Fruit fly (Drosophila melanogaster) whole organism, embryonic: Measurements from ENCODE around the gene Secp43.

Experiments
- CG10147 ChIP-seq: fragments of 200-800 bp; sonication (Bioruptor generic); optimal IDR thresholded peaks from 2 replicates; lab custom pipeline; 2019; ENCODE audit warnings: missing biosample characterization, mild to moderate bottlenecking, missing genetic modification characterization, moderate library complexity
- CG10321 ChIP-seq: fragments of 200-800 bp; sonication (Bioruptor generic); IDR thresholded peaks from 2 replicates; pipeline ENCODE4 v1.3.6; 2022; ENCODE audit warnings: missing biosample characterization, missing genetic modification characterization
- CG11085 ChIP-seq: fragments of 200-800 bp; sonication (Bioruptor generic); IDR thresholded peaks from 2 replicates; pipeline ENCODE4 v1.3.6; 2022; ENCODE audit warnings: missing biosample characterization, missing genetic modification characterization
- CG12299 ChIP-seq: fragments of 200-800 bp; sonication (Bioruptor generic); optimal IDR thresholded peaks from 2 replicates; lab custom pipeline; 2018; ENCODE audit warnings: missing biosample characterization, mild to moderate bottlenecking, missing genetic modification characterization
- CG12744 ChIP-seq: fragments of 200-800 bp; sonication (Bioruptor generic); optimal IDR thresholded peaks from 2 replicates; lab custom pipeline; 2016; ENCODE audit warnings: missing biosample characterization, missing genetic modification characterization
- CG13624 ChIP-seq: fragments of 200-800 bp; sonication (Bioruptor generic); optimal IDR thresholded peaks from 2 replicates; lab custom pipeline; 2016; ENCODE audit warnings: missing biosample characterization, missing genetic modification characterization
- CG1603 ChIP-seq: fragments of 200-800 bp; sonication (Bioruptor generic); optimal IDR thresholded peaks from 2 replicates; lab custom pipeline; 2019; ENCODE audit warnings: missing biosample characterization, mild to moderate bottlenecking, missing genetic modification characterization, moderate library complexity
- CG17361 ChIP-seq: fragments of 200-800 bp; sonication (Bioruptor generic); IDR thresholded peaks from 3 replicates; pipeline ENCODE4 v1.3.6; 2022; ENCODE audit warnings: missing biosample characterization, missing genetic modification characterization
- CG18764 ChIP-seq: fragments of 200-800 bp; sonication (Bioruptor generic); optimal IDR thresholded peaks from 3 replicates; lab custom pipeline; 2016; ENCODE audit warnings: missing biosample characterization, missing genetic modification characterization
- CG3065 ChIP-seq: fragments of 200-800 bp; sonication (Bioruptor generic); optimal IDR thresholded peaks from 2 replicates; lab custom pipeline; 2016; ENCODE audit warnings: missing biosample characterization, missing genetic modification characterization
- CG4282 ChIP-seq: fragments of 200-800 bp; sonication (Bioruptor generic); optimal IDR thresholded peaks from 2 replicates; lab custom pipeline; 2016; ENCODE audit warnings: missing biosample characterization, missing genetic modification characterization
- CG4424 ChIP-seq: fragments of 200-800 bp; sonication (Bioruptor generic); optimal IDR thresholded peaks from 3 replicates; lab custom pipeline; 2016; ENCODE audit warnings: missing biosample characterization, missing genetic modification characterization
- CG6272 ChIP-seq: fragments of 200-800 bp; sonication (Bioruptor generic); IDR thresholded peaks from 2 replicates; pipeline ENCODE4 v1.3.6; 2022; ENCODE audit warnings: missing biosample characterization, missing genetic modification characterization
- CG7745 ChIP-seq: fragments of 200-800 bp; sonication (Bioruptor generic); optimal IDR thresholded peaks from 2 replicates; lab custom pipeline; 2018; ENCODE audit warnings: missing biosample characterization, mild to moderate bottlenecking, missing genetic modification characterization, moderate library complexity
- CG7786 ChIP-seq: fragments of 200-800 bp; sonication (Bioruptor generic); optimal IDR thresholded peaks from 2 replicates; lab custom pipeline; 2016; ENCODE audit warnings: missing biosample characterization, missing genetic modification characterization
- CG7928 ChIP-seq: fragments of 200-800 bp; sonication (Bioruptor generic); optimal IDR thresholded peaks from 2 replicates; lab custom pipeline; 2017; ENCODE audit warnings: missing biosample characterization, mild to moderate bottlenecking, missing genetic modification characterization
- CG9437 ChIP-seq: fragments of 200-800 bp; sonication (Bioruptor generic); optimal IDR thresholded peaks from 2 replicates; lab custom pipeline; 2018; ENCODE audit warnings: missing biosample characterization, mild to moderate bottlenecking, missing genetic modification characterization
- CG9797 ChIP-seq: fragments of 200-800 bp; sonication (Bioruptor generic); optimal IDR thresholded peaks from 3 replicates; lab custom pipeline; 2018; ENCODE audit warnings: missing biosample characterization, mild to moderate bottlenecking, missing genetic modification characterization
- Deaf1 ChIP-seq: fragments of 200-800 bp; optimal IDR thresholded peaks from 3 replicates; lab custom pipeline; 2019; ENCODE audit warnings: missing biosample characterization, mild to moderate bottlenecking, missing genetic modification characterization, moderate library complexity
- Dref ChIP-seq: fragments of 200-800 bp; sonication (Bioruptor generic); IDR thresholded peaks from 2 replicates; pipeline ENCODE4 v1.3.6; 2022; ENCODE audit warnings: missing biosample characterization, missing genetic modification characterization
- E2f2 ChIP-seq: fragments of 200-800 bp; sonication (Bioruptor generic); IDR thresholded peaks from 2 replicates; pipeline ENCODE4 v1.3.6; 2022; ENCODE audit warnings: missing biosample characterization, missing genetic modification characterization
- HmgD ChIP-seq: fragments of 200-800 bp; sonication (Bioruptor generic); optimal IDR thresholded peaks from 3 replicates; lab custom pipeline; 2016; ENCODE audit warnings: missing biosample characterization, missing genetic modification characterization
- Hmr ChIP-seq: fragments of 200-800 bp; sonication (Bioruptor generic); optimal IDR thresholded peaks from 3 replicates; lab custom pipeline; 2017; ENCODE audit warnings: mild to moderate bottlenecking, missing biosample characterization, missing genetic modification reagents, missing genetic modification characterization
- Mrtf ChIP-seq: fragments of 200-800 bp; sonication (Bioruptor generic); IDR thresholded peaks from 3 replicates; pipeline ENCODE4 v1.3.6; 2022; ENCODE audit warnings: missing biosample characterization, missing genetic modification characterization
- Opbp ChIP-seq: fragments of 200-800 bp; sonication (Bioruptor generic); IDR thresholded peaks from 3 replicates; pipeline ENCODE4 v1.3.6; 2022; ENCODE audit warnings: missing biosample characterization, missing genetic modification characterization; ENCODE audit not compliant: partially characterized antibody
- Sry-δ ChIP-seq: fragments of 200-800 bp; sonication (Bioruptor generic); optimal IDR thresholded peaks from 2 replicates; lab custom pipeline; 2016; ENCODE audit warnings: missing biosample characterization, missing genetic modification characterization
- ap ChIP-seq: fragments of 200-800 bp; sonication (Bioruptor generic); IDR thresholded peaks from 2 replicates; pipeline ENCODE4 v1.3.6; 2022; ENCODE audit warnings: missing biosample characterization, missing genetic modification characterization
- cas ChIP-seq: fragments of 200-800 bp; sonication (Bioruptor generic); IDR thresholded peaks from 2 replicates; pipeline ENCODE4 v1.3.6; 2022; ENCODE audit warnings: missing biosample characterization, missing genetic modification characterization
- cato ChIP-seq: fragments of 200-800 bp; sonication (Bioruptor generic); optimal IDR thresholded peaks from 2 replicates; lab custom pipeline; 2016; ENCODE audit warnings: missing biosample characterization, missing genetic modification characterization, borderline replicate concordance
- crc ChIP-seq: fragments of 200-800 bp; sonication (Bioruptor generic); optimal IDR thresholded peaks from 2 replicates; lab custom pipeline; 2016; ENCODE audit warnings: missing biosample characterization, missing genetic modification characterization
- dm ChIP-seq: fragments of 200-800 bp; sonication (Bioruptor generic); optimal IDR thresholded peaks from 3 replicates; lab custom pipeline; 2016; ENCODE audit warnings: missing biosample characterization, missing genetic modification characterization
- gce ChIP-seq: fragments of 200-800 bp; sonication (Bioruptor generic); IDR thresholded peaks from 3 replicates; pipeline ENCODE4 v1.3.6; 2022; ENCODE audit warnings: missing biosample characterization, missing genetic modification characterization
- grau ChIP-seq: fragments of 200-800 bp; optimal IDR thresholded peaks from 3 replicates; lab custom pipeline; 2019; ENCODE audit warnings: missing biosample characterization, mild to moderate bottlenecking, missing genetic modification characterization, moderate library complexity
- lilli ChIP-seq: fragments of 200-800 bp; sonication (Bioruptor generic); optimal IDR thresholded peaks from 3 replicates; lab custom pipeline; 2016; ENCODE audit warnings: missing biosample characterization, missing genetic modification characterization
- lola ChIP-seq, 3 experiments: fragments of >200 bp in 2 of 3; fragments of 200-800 bp in 1 of 3; sonication (Bioruptor generic) in 1 of 3; optimal IDR thresholded peaks; 2 replicates each; lab custom pipeline; 2017 to 2019; ENCODE audit warnings: missing biosample characterization in 3 of 3, missing genetic modification characterization in 3 of 3, mild to moderate bottlenecking in 1 of 3, moderate library complexity in 1 of 3
- mam ChIP-seq: fragments of 200-800 bp; sonication (Bioruptor generic); optimal IDR thresholded peaks from 3 replicates; lab custom pipeline; 2016; ENCODE audit warnings: missing biosample characterization, missing genetic modification characterization
- mirr ChIP-seq: fragments of 200-800 bp; sonication (Bioruptor generic); optimal IDR thresholded peaks from 3 replicates; lab custom pipeline; 2018; ENCODE audit warnings: missing biosample characterization, mild to moderate bottlenecking, missing genetic modification characterization
- p53 ChIP-seq: fragments of 200-800 bp; sonication (Bioruptor generic); optimal IDR thresholded peaks from 2 replicates; lab custom pipeline; 2016; ENCODE audit warnings: missing biosample characterization, missing genetic modification characterization
- pho ChIP-seq: fragments of 200-800 bp; sonication (Bioruptor generic); optimal IDR thresholded peaks from 2 replicates; lab custom pipeline; 2016; ENCODE audit warnings: missing biosample characterization, missing genetic modification characterization
- phol ChIP-seq: fragments of 200-800 bp; sonication (Bioruptor generic); optimal IDR thresholded peaks from 3 replicates; lab custom pipeline; 2018; ENCODE audit warnings: missing biosample characterization, mild to moderate bottlenecking, missing genetic modification characterization, moderate library complexity
- pzg ChIP-seq: fragments of 200-800 bp; sonication (Bioruptor generic); optimal IDR thresholded peaks from 3 replicates; lab custom pipeline; 2018; ENCODE audit warnings: missing biosample characterization, mild to moderate bottlenecking, missing genetic modification characterization, moderate library complexity
- row ChIP-seq: fragments of 200-800 bp; sonication (Bioruptor generic); IDR thresholded peaks from 3 replicates; pipeline ENCODE4 v1.3.6; 2022; ENCODE audit warnings: missing biosample characterization, missing genetic modification characterization
- scrt ChIP-seq: fragments of 200-800 bp; sonication (Bioruptor generic); optimal IDR thresholded peaks from 2 replicates; lab custom pipeline; 2018; ENCODE audit warnings: missing biosample characterization, mild to moderate bottlenecking, missing genetic modification characterization, moderate library complexity
- shn ChIP-seq: fragments of 200-800 bp; sonication (Bioruptor generic); optimal IDR thresholded peaks from 3 replicates; lab custom pipeline; 2016; ENCODE audit warnings: missing biosample characterization, missing genetic modification characterization
- sim ChIP-seq: fragments of 200-800 bp; sonication (Bioruptor generic); IDR thresholded peaks from 2 replicates; pipeline ENCODE4 v1.3.6; 2022; ENCODE audit warnings: missing biosample characterization, missing genetic modification characterization
- trem ChIP-seq: fragments of 200-800 bp; optimal IDR thresholded peaks from 3 replicates; lab custom pipeline; 2019; ENCODE audit warnings: missing biosample characterization, mild to moderate bottlenecking, missing genetic modification characterization, moderate library complexity
- ttk ChIP-seq: fragments of 200-800 bp; sonication (Bioruptor generic); IDR thresholded peaks from 2 replicates; pipeline ENCODE4 v2.1.2; 2022; ENCODE audit warnings: missing biosample characterization, missing genetic modification characterization
- unc-4 ChIP-seq: fragments of 200-800 bp; sonication (Bioruptor generic); IDR thresholded peaks from 2 replicates; pipeline ENCODE4 v1.3.6; 2022; ENCODE audit warnings: missing biosample characterization, missing genetic modification characterization; ENCODE audit not compliant: partially characterized antibody
- vnd ChIP-seq: fragments of 200-800 bp; sonication (Bioruptor generic); IDR thresholded peaks from 3 replicates; pipeline ENCODE4 v1.3.6; 2022; ENCODE audit warnings: missing biosample characterization, missing genetic modification characterization; ENCODE audit not compliant: partially characterized antibody
- wek ChIP-seq: fragments of 200-800 bp; sonication (Bioruptor generic); optimal IDR thresholded peaks from 3 replicates; lab custom pipeline; 2018; ENCODE audit warnings: missing biosample characterization, mild to moderate bottlenecking, missing genetic modification characterization, moderate library complexity

Secp43 gene

dm6 chr2L:4454009-4454689 is at the start of gene Secp43, which contains the start of gene ND-B8 (continued):
- TF ChIP-seq cas (no peak), Sry-δ (peak; percentile 82), Mrtf (GFP tag; lab: Robert Waterston, UW) (no peak), CG10147 (GFP tag; lab: Kevin White, UChicago) (peak; percentile 0), mam (GFP tag; lab: Kevin White, UChicago) (no peak), phol (tag; lab: Kevin White, UChicago) (peak; percentile 64), Dref (GFP tag; lab: Robert Waterston, UW) (peak; percentile 96), HmgD (GFP tag; lab: Kevin White, UChicago) (peak; percentile 74), crc (GFP tag; lab: Kevin White, UChicago) (no peak), E2f2 (peak; percentile 68), scrt (GFP tag; lab: Kevin White, UChicago) (peak; percentile 91), pho (GFP tag; lab: Kevin White, UChicago) (no peak), CG18764 (GFP tag; lab: Kevin White, UChicago) (no peak), CG12744 (GFP tag; lab: Kevin White, UChicago) (no peak), CG4424 (GFP tag; lab: Kevin White, UChicago) (no peak), CG11085 (GFP tag; lab: Robert Waterston, UW) (no peak), CG4282 (GFP tag; lab: Kevin White, UChicago) (no peak), CG12299 (no peak), CG7745 (no peak), CG6272 (GFP tag; lab: Robert Waterston, UW) (no peak), trem (tag; lab: Kevin White, UChicago) (peak; percentile 75), CG3065 (GFP tag; lab: Kevin White, UChicago) (no peak), Deaf1 (tag; lab: Kevin White, UChicago) (no peak), Opbp (peak; percentile 77; the same call in 2 of the 3 replicates), unc-4 (peak; percentile 78), CG9797 (GFP tag; lab: Kevin White, UChicago) (peak; percentile 41), CG13624 (GFP tag; lab: Kevin White, UChicago) (peak; percentile 29), CG9437 (GFP tag; lab: Kevin White, UChicago) (peak; percentile 2), ttk (GFP tag; lab: Robert Waterston, UW) (no peak), vnd (GFP tag; lab: Robert Waterston, UW) (peak; percentile 59), cato (GFP tag; lab: Kevin White, UChicago) (no peak), lilli (GFP tag; lab: Kevin White, UChicago) (no peak), gce (GFP tag; lab: Robert Waterston, UW) (no peak), shn (no peak), grau (tag; lab: Kevin White, UChicago) (peak; percentile 6), dm (GFP tag; lab: Kevin White, UChicago) (peak; percentile 33), CG1603 (peak; percentile 94), CG7786 (GFP tag; lab: Kevin White, UChicago) (no peak), p53 (no peak), Hmr (GFP tag; lab: Kevin White, UChicago) (peak; percentile 75), lola (GFP tag; optimal IDR thresholded peaks at IDR 0.05; lab: Kevin White, UChicago) (no peak), ap (GFP tag; lab: Robert Waterston, UW) (no peak), sim (GFP tag; lab: Robert Waterston, UW) (no peak), row (GFP tag; lab: Robert Waterston, UW) (0 out of 3 replicates have a peak, but pooled peaks have one; percentile 8), CG17361 (GFP tag; lab: Robert Waterston, UW) (no peak), mirr (GFP tag; lab: Kevin White, UChicago) (peak; percentile 17), wek (no peak), CG7928 (GFP tag; lab: Kevin White, UChicago) (peak; percentile 34), pzg (peak; percentile 91), CG10321 (GFP tag; lab: Robert Waterston, UW) (no peak)
